Worm (Caenorhabditis elegans) whole organism, young adult: ENCODE data around the gene E02H1.6.

Source experiments
- K12H6.12 ChIP-seq: fragments of 200-800 bp; sonication (Bioruptor generic); optimal IDR thresholded peaks from 2 replicates; lab custom pipeline; 2018; ENCODE audit warnings: mild to moderate bottlenecking, missing genetic modification characterization, missing compliant biosample characterization
- Y79H2A.3 ChIP-seq: fragments of 200-800 bp; sonication (Bioruptor generic); conservative IDR thresholded peaks from 2 replicates; pipeline ENCODE4 v1.3.6; 2022; ENCODE audit warnings: missing genetic modification reagents, missing genetic modification characterization, missing compliant biosample characterization
- Y95B8A.8 ChIP-seq: fragments of 200-800 bp; sonication (Bioruptor generic); IDR thresholded peaks from 2 replicates; pipeline ENCODE4 v1.3.6; 2022; ENCODE audit warnings: missing genetic modification reagents, missing genetic modification characterization, missing compliant biosample characterization
- dpl-1 ChIP-seq: fragments of 150-350 bp; optimal IDR thresholded peaks from 2 replicates; lab custom pipeline; 2014; ENCODE audit warnings: missing biosample characterization, missing genetic modification reagents, missing genetic modification characterization
- hlh-26 ChIP-seq: fragments of 200-800 bp; sonication (Bioruptor generic); conservative IDR thresholded peaks from 2 replicates; pipeline ENCODE4 v1.3.6; 2022; ENCODE audit warnings: missing genetic modification reagents, missing genetic modification characterization, missing compliant biosample characterization
- mxl-1 ChIP-seq: sonication (generic microtip); optimal IDR thresholded peaks from 2 replicates; lab custom pipeline; 2016; ENCODE audit warnings: missing genetic modification characterization, missing compliant biosample characterization
- nhr-120 ChIP-seq: fragments of 200-800 bp; sonication (Bioruptor generic); IDR thresholded peaks from 2 replicates; pipeline ENCODE4 v1.3.6; 2022; ENCODE audit warnings: missing genetic modification characterization, missing compliant biosample characterization
- sptf-2 ChIP-seq: fragments of 200-800 bp; sonication (Bioruptor generic); optimal IDR thresholded peaks from 2 replicates; lab custom pipeline; 2018; ENCODE audit warnings: mild to moderate bottlenecking, missing genetic modification characterization, missing compliant biosample characterization
- ztf-3 ChIP-seq: fragments of 200-800 bp; sonication (Bioruptor generic); optimal IDR thresholded peaks from 2 replicates; lab custom pipeline; 2018; ENCODE audit warnings: mild to moderate bottlenecking, missing genetic modification characterization, missing compliant biosample characterization

- TF ChIP-seq mxl-1 (tag; lab: Kevin White, UChicago): no peak
- TF ChIP-seq nhr-120 (GFP tag; lab: Robert Waterston, UW): no peak
- no peak for TF ChIP-seq Y95B8A.8 (GFP tag; lab: Robert Waterston, UW)
- no peak for TF ChIP-seq ztf-3
- TF ChIP-seq hlh-26 (GFP tag; lab: Robert Waterston, UW): no peak
- TF ChIP-seq sptf-2 (GFP tag; lab: Kevin White, UChicago): no peak
- TF ChIP-seq dpl-1 (GFP tag; lab: Kevin White, UChicago): no peak
- no peak for TF ChIP-seq Y79H2A.3
- TF ChIP-seq K12H6.12 (tag; lab: Kevin White, UChicago): no peak
Measured at ce11 chrII:9574406-9574805, 22.1 kb upstream of the E02H1.6 start.
